Fruit fly (Drosophila melanogaster) Kc167 (cell line): Measurements from ENCODE around the gene CG3225.

Source experiments
- Myc ChIP-seq: fragments of >200 bp; optimal IDR thresholded peaks from 2 replicates; lab custom pipeline; 2017; ENCODE audit warnings: missing external identifiers
- Sin3A ChIP-seq: fragments of >200 bp; optimal IDR thresholded peaks from 2 replicates; lab custom pipeline; 2018; ENCODE audit warnings: missing external identifiers
- h ChIP-seq: fragments of >200 bp; optimal IDR thresholded peaks from 3 replicates; lab custom pipeline; 2018; ENCODE audit warnings: missing external identifiers
- insv ChIP-seq: fragments of >200 bp; optimal IDR thresholded peaks from 3 replicates; lab custom pipeline; 2018; ENCODE audit warnings: missing external identifiers
- psq ChIP-seq: fragments of >200 bp; optimal IDR thresholded peaks from 2 replicates; lab custom pipeline; 2017; ENCODE audit warnings: missing external identifiers
- ttk ChIP-seq: sonication (Bioruptor generic); optimal IDR thresholded peaks from 2 replicates; lab custom pipeline; 2017; ENCODE audit warnings: missing external identifiers

CG3225 gene

dm6 chr2L:4793780-4794523, 24.1 kb downstream of the CG3225 start, which contains the start of gene fipi:
TSS of gene fipi (minus strand) at chr2L:4794044.
- TF ChIP-seq insv (no peak), Myc (lab: Kevin White, UChicago) (no peak), psq (lab: Kevin White, UChicago) (no peak), ttk (no peak), Sin3A (lab: Kevin White, UChicago) (no peak), h (lab: Kevin White, UChicago) (no peak)
